Fruit fly (Drosophila melanogaster) whole organism: ENCODE results near the gene CG33268.

Experiments
- CG8478 ChIP-seq: fragments of >200 bp; optimal IDR thresholded peaks from 2 replicates; lab custom pipeline; 2018; ENCODE audit warnings: inconsistent platforms
- Dll ChIP-seq: fragments of >200 bp; optimal IDR thresholded peaks from 2 replicates; lab custom pipeline; 2017
- EcR ChIP-seq, 2 experiments: fragments of >200 bp; optimal IDR thresholded peaks; 2 replicates each; lab custom pipeline; 2017; ENCODE audit warnings: missing biosample characterization in 2 of 2, missing genetic modification characterization in 2 of 2, missing genetic modification reagents in 2 of 2
- pan ChIP-seq: fragments of >200 bp; optimal IDR thresholded peaks from 2 replicates; lab custom pipeline; 2017
- psq ChIP-seq: fragments of >200 bp; optimal IDR thresholded peaks from 2 replicates; lab custom pipeline; 2017
- usp ChIP-seq: fragments of >200 bp; optimal IDR thresholded peaks from 2 replicates; lab custom pipeline; 2017; ENCODE audit warnings: missing biosample characterization, missing genetic modification characterization, mixed read lengths

- TF ChIP-seq EcR (GFP tag; optimal IDR thresholded peaks at IDR 0.05; lab: Kevin White, UChicago): no peak
- TF ChIP-seq psq (lab: Kevin White, UChicago): no peak
- TF ChIP-seq CG8478 (lab: Kevin White, UChicago): no peak
- TF ChIP-seq usp (GFP tag; lab: Kevin White, UChicago): no peak
- no peak for TF ChIP-seq pan
- TF ChIP-seq Dll: no peak
Measured at dm6 chr3L:11591803-11592202, 772 bp upstream of the CG33268 start.
